Fruit fly (Drosophila melanogaster): ENCODE measurements around the gene Pak3.

The Pak3 gene

DNA sequence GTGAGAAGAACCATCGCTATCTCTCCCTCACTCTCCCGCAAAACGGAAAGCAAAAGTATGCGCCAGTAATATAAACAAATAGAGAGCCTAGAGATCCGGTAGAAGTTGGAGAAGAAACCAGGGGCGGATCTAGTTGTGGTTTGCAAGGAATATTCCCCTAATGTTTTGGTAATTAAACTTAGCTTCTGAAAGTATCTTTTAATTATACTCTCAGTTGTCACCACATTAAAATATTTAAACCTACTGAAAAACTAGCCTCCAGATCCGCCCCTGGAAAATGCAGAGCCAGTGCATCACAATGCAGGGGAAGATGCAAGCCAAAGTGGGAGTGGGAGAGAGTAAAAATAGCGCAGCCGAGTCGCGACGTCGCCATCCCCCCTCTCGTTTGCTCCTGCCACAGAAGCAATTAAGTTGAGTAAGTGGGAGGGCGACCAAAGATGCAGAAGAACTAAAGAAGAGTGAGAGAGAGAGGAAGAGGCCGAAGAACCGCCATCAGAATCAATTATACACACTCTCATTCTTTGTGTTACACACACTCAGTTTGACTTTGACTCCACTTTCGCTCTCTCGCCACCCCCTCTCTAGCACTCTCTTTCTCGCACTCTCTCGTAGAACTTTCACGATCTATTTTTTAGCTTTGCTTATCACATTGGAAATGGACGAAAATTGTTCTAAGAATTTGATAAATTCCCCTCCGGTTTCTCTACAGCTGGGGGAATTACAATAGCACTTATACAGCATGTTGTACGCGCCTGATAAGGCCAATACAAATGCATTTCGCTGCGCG is 4.2 kb downstream of the Pak3 start (continued):
- peak; percentile 95 for TF ChIP-seq CG14667 (GFP tag; IDR thresholded peaks at IDR 0.05)
- TF ChIP-seq zen (tag; optimal IDR thresholded peaks at IDR 0.05): peak; percentile 93
- peak; percentile 85 for TF ChIP-seq CG12942 (GFP tag; optimal IDR thresholded peaks at IDR 0.05)
- TF ChIP-seq CG17829 (tag; optimal IDR thresholded peaks at IDR 0.05): peak; percentile 97
- peak; percentile 53; the same call in 1 of the 2 replicates for TF ChIP-seq CkIIα-i1 (GFP tag; IDR thresholded peaks at IDR 0.05)
- peak; percentile 80 for TF ChIP-seq Doc2 (GFP tag; IDR thresholded peaks at IDR 0.05)
- TF ChIP-seq knrl (GFP tag; IDR thresholded peaks at IDR 0.05; ENCODE audit: partially characterized antibody): peak; percentile 68; the same call in 2 of the 3 replicates
- peak; percentile 98 for TF ChIP-seq CG33557 (GFP tag; optimal IDR thresholded peaks at IDR 0.05)
- peak; percentile 87 for TF ChIP-seq CG2889 (GFP tag; IDR thresholded peaks at IDR 0.05)
- TF ChIP-seq CG5180 (GFP tag; optimal IDR thresholded peaks at IDR 0.05): peak; percentile 86
- peak; percentile 98 for TF ChIP-seq CG32772 (GFP tag; IDR thresholded peaks at IDR 0.05)
- peak; percentile 52; the same call in 1 of the 2 replicates for TF ChIP-seq E2f2 (GFP tag; IDR thresholded peaks at IDR 0.05)
- TF ChIP-seq CG3995 (GFP tag; optimal IDR thresholded peaks at IDR 0.05): peak; percentile 23
- TF ChIP-seq CG6854 (GFP tag; optimal IDR thresholded peaks at IDR 0.05): peak; percentile 47
- TF ChIP-seq prd (optimal IDR thresholded peaks at IDR 0.05): no peak
- peak; percentile 97 for TF ChIP-seq prd (GFP tag; IDR thresholded peaks at IDR 0.05)
- TF ChIP-seq CG18011 (GFP tag; optimal IDR thresholded peaks at IDR 0.05): no peak
- peak; percentile 91 for TF ChIP-seq NfI (GFP tag; optimal IDR thresholded peaks at IDR 0.05)
- TF ChIP-seq CG8359 (GFP tag; optimal IDR thresholded peaks at IDR 0.05; ENCODE audit: borderline replicate concordance): peak; percentile 84
- TF ChIP-seq CG10274 (GFP tag; optimal IDR thresholded peaks at IDR 0.05): peak; percentile 83
- peak; percentile 56 for TF ChIP-seq bbx (GFP tag; IDR thresholded peaks at IDR 0.05; ENCODE audit: partially characterized antibody)
- peak; percentile 96 for TF ChIP-seq gce (GFP tag; IDR thresholded peaks at IDR 0.05)
- TF ChIP-seq Atf3 (GFP tag; optimal IDR thresholded peaks at IDR 0.05): peak; percentile 95
- TF ChIP-seq dimm (GFP tag; IDR thresholded peaks at IDR 0.05): peak; percentile 86
- peak; percentile 89 for TF ChIP-seq CG2202 (tag; optimal IDR thresholded peaks at IDR 0.05)
- no peak for TF ChIP-seq usp (GFP tag; optimal IDR thresholded peaks at IDR 0.05)
- TF ChIP-seq vvl (GFP tag; IDR thresholded peaks at IDR 0.05): peak; percentile 97
- TF ChIP-seq Hand (GFP tag; optimal IDR thresholded peaks at IDR 0.05): no peak
- peak; percentile 95 for TF ChIP-seq CG4404 (GFP tag; IDR thresholded peaks at IDR 0.05)
- TF ChIP-seq HLH54F (GFP tag; optimal IDR thresholded peaks at IDR 0.05): peak; percentile 78
- TF ChIP-seq Gug (GFP tag; IDR thresholded peaks at IDR 0.05): peak; percentile 97
- TF ChIP-seq maf-S (GFP tag; optimal IDR thresholded peaks at IDR 0.05): peak; percentile 84
- TF ChIP-seq dysf (GFP tag; IDR thresholded peaks at IDR 0.05): peak; percentile 92
- TF ChIP-seq klu (GFP tag; IDR thresholded peaks at IDR 0.05): peak; percentile 77
- TF ChIP-seq D19B (GFP tag; optimal IDR thresholded peaks at IDR 0.05): peak; percentile 61
- TF ChIP-seq CrebB (tag; optimal IDR thresholded peaks at IDR 0.05): peak; percentile 77
- peak; percentile 68 for TF ChIP-seq Nf-YB (GFP tag; optimal IDR thresholded peaks at IDR 0.05)
- TF ChIP-seq CG12659 (GFP tag; optimal IDR thresholded peaks at IDR 0.05): peak; percentile 88
- peak; percentile 52 for TF ChIP-seq MBD-R2 (GFP tag; IDR thresholded peaks at IDR 0.05)
- TF ChIP-seq CG30403 (GFP tag; optimal IDR thresholded peaks at IDR 0.05): peak; percentile 93
- TF ChIP-seq Lhr (GFP tag; optimal IDR thresholded peaks at IDR 0.05): peak; percentile 89
- peak; percentile 88 for TF ChIP-seq CG32767 (GFP tag; IDR thresholded peaks at IDR 0.05)
- peak; percentile 34; the same call in 1 of the 2 replicates for TF ChIP-seq CG10321 (GFP tag; IDR thresholded peaks at IDR 0.05)
- no peak for TF ChIP-seq Sin3A (optimal IDR thresholded peaks at IDR 0.05)
- peak; percentile 95 for TF ChIP-seq CG4820 (GFP tag; optimal IDR thresholded peaks at IDR 0.05)
- peak; percentile 93 for TF ChIP-seq Six4 (GFP tag; optimal IDR thresholded peaks at IDR 0.05)
- peak; percentile 77 for TF ChIP-seq CG6254 (GFP tag; optimal IDR thresholded peaks at IDR 0.05)
- peak; percentile 79 for TF ChIP-seq tx (GFP tag; optimal IDR thresholded peaks at IDR 0.05)
- TF ChIP-seq CG4424 (GFP tag; optimal IDR thresholded peaks at IDR 0.05): peak; percentile 97
- TF ChIP-seq CG12769 (tag; optimal IDR thresholded peaks at IDR 0.05): peak; percentile 78
